Worm (Caenorhabditis elegans) whole organism, late embryonic: Measurements from ENCODE around the gene fbxa-39.

Experiments
- F13H6.1 ChIP-seq: sonication (generic microtip); optimal IDR thresholded peaks from 2 replicates; lab custom pipeline; 2016; ENCODE audit warnings: missing genetic modification characterization, missing compliant biosample characterization
- K02D7.2 ChIP-seq: sonication (generic microtip); optimal IDR thresholded peaks from 2 replicates; lab custom pipeline; 2017; ENCODE audit warnings: mild to moderate bottlenecking, missing genetic modification characterization, missing compliant biosample characterization
- Y22D7AL.16 ChIP-seq: sonication (generic microtip); optimal IDR thresholded peaks from 2 replicates; lab custom pipeline; 2016; ENCODE audit warnings: missing genetic modification characterization, missing compliant biosample characterization
- ahr-1 ChIP-seq: sonication (generic microtip); optimal IDR thresholded peaks from 2 replicates; lab custom pipeline; 2016; ENCODE audit warnings: missing genetic modification characterization, missing compliant biosample characterization
- ama-1 ChIP-seq: fragments of 150-350 bp; optimal IDR thresholded peaks from 2 replicates; lab custom pipeline; 2014
- ceh-14 ChIP-seq: sonication (generic microtip); optimal IDR thresholded peaks from 2 replicates; lab custom pipeline; 2016; ENCODE audit warnings: missing genotype, missing genetic modification characterization, missing compliant biosample characterization
- ceh-22 ChIP-seq: sonication (generic microtip); optimal IDR thresholded peaks from 2 replicates; lab custom pipeline; 2017; ENCODE audit warnings: missing biosample characterization, missing genetic modification characterization
- ceh-24 ChIP-seq: sonication (generic microtip); optimal IDR thresholded peaks from 2 replicates; lab custom pipeline; 2016; ENCODE audit warnings: mild to moderate bottlenecking, missing genetic modification characterization, missing compliant biosample characterization
- ceh-31 ChIP-seq: sonication (generic microtip); optimal IDR thresholded peaks from 2 replicates; lab custom pipeline; 2016; ENCODE audit warnings: missing genetic modification characterization, missing compliant biosample characterization
- ceh-45 ChIP-seq: fragments of 200-800 bp; sonication (Bioruptor generic); IDR thresholded peaks from 2 replicates; pipeline ENCODE4 v1.3.6; 2022; ENCODE audit warnings: missing genetic modification reagents, missing genetic modification characterization, missing compliant biosample characterization
- ceh-6 ChIP-seq: fragments of 200-800 bp; sonication (Bioruptor generic); optimal IDR thresholded peaks from 2 replicates; lab custom pipeline; 2018; ENCODE audit warnings: mild to moderate bottlenecking, missing genetic modification characterization, missing compliant biosample characterization
- che-1 ChIP-seq: sonication (generic microtip); optimal IDR thresholded peaks from 2 replicates; lab custom pipeline; 2016; ENCODE audit warnings: mild to moderate bottlenecking, missing genetic modification characterization, missing compliant biosample characterization
- elt-2 ChIP-seq: sonication (generic microtip); optimal IDR thresholded peaks from 2 replicates; lab custom pipeline; 2016; ENCODE audit warnings: missing genetic modification reagents, missing genetic modification characterization, missing compliant biosample characterization
- elt-4 ChIP-seq: sonication (generic microtip); optimal IDR thresholded peaks from 2 replicates; lab custom pipeline; 2016; ENCODE audit warnings: missing genetic modification characterization, missing compliant biosample characterization
- fax-1 ChIP-seq: sonication (generic microtip); optimal IDR thresholded peaks from 2 replicates; lab custom pipeline; 2016; ENCODE audit warnings: missing genotype, missing genetic modification characterization, missing compliant biosample characterization
- fkh-10 ChIP-seq: fragments of 150-350 bp; optimal IDR thresholded peaks from 2 replicates; lab custom pipeline; 2014; ENCODE audit warnings: missing biosample characterization, missing genetic modification reagents, missing genetic modification characterization
- fkh-6 ChIP-seq: sonication (generic microtip); optimal IDR thresholded peaks from 2 replicates; lab custom pipeline; 2016; ENCODE audit warnings: missing genetic modification characterization, missing compliant biosample characterization
- hlh-6 ChIP-seq: sonication (generic microtip); optimal IDR thresholded peaks from 2 replicates; lab custom pipeline; 2016; ENCODE audit warnings: missing genotype, missing genetic modification characterization, missing compliant biosample characterization
- hlh-8 ChIP-seq: sonication (generic microtip); optimal IDR thresholded peaks from 2 replicates; lab custom pipeline; 2016; ENCODE audit warnings: missing genotype, missing genetic modification characterization, missing compliant biosample characterization
- madf-2 ChIP-seq: sonication (generic microtip); optimal IDR thresholded peaks from 2 replicates; lab custom pipeline; 2017; ENCODE audit warnings: missing genetic modification characterization, missing compliant biosample characterization
- nhr-11 ChIP-seq: fragments of 150-350 bp; optimal IDR thresholded peaks from 2 replicates; lab custom pipeline; 2014; ENCODE audit warnings: missing biosample characterization, missing genetic modification characterization
- nhr-232 ChIP-seq: sonication (generic microtip); optimal IDR thresholded peaks from 2 replicates; lab custom pipeline; 2016; ENCODE audit warnings: missing genetic modification characterization, missing compliant biosample characterization
- odd-2 ChIP-seq: sonication (generic microtip); optimal IDR thresholded peaks from 2 replicates; lab custom pipeline; 2017; ENCODE audit warnings: antibody characterized with exemption, mild to moderate bottlenecking, missing genetic modification characterization, missing compliant biosample characterization
- pag-3 ChIP-seq: sonication (generic microtip); optimal IDR thresholded peaks from 2 replicates; lab custom pipeline; 2016; ENCODE audit warnings: missing compliant biosample characterization, missing genetic modification characterization, borderline replicate concordance
- pat-9 ChIP-seq: fragments of 200-800 bp; sonication (Bioruptor generic); optimal IDR thresholded peaks from 2 replicates; lab custom pipeline; 2018; ENCODE audit warnings: mild to moderate bottlenecking, missing genetic modification characterization, moderate library complexity, missing compliant biosample characterization
- pax-1 ChIP-seq: fragments of 150-350 bp; optimal IDR thresholded peaks from 2 replicates; lab custom pipeline; 2014; ENCODE audit warnings: missing biosample characterization, missing genetic modification characterization
- pqm-1 ChIP-seq: sonication (generic microtip); optimal IDR thresholded peaks from 2 replicates; lab custom pipeline; 2016; ENCODE audit warnings: missing genetic modification characterization, missing compliant biosample characterization
- pros-1 ChIP-seq: fragments of 150-350 bp; optimal IDR thresholded peaks from 2 replicates; lab custom pipeline; 2014; ENCODE audit warnings: missing biosample characterization, missing genetic modification reagents, missing genetic modification characterization
- ref-2 ChIP-seq: sonication (generic microtip); optimal IDR thresholded peaks from 2 replicates; lab custom pipeline; 2016; ENCODE audit warnings: missing genetic modification characterization, missing compliant biosample characterization
- sdc-2 ChIP-seq: sonication (generic microtip); optimal IDR thresholded peaks from 2 replicates; lab custom pipeline; 2016; ENCODE audit warnings: missing genotype, missing genetic modification characterization, missing compliant biosample characterization
- sox-2 ChIP-seq: fragments of 200-800 bp; sonication (Bioruptor generic); IDR thresholded peaks from 2 replicates; pipeline ENCODE4 v1.3.6; 2022; ENCODE audit warnings: missing genetic modification reagents, missing genetic modification characterization, missing compliant biosample characterization
- sox-4 ChIP-seq: sonication (generic microtip); optimal IDR thresholded peaks from 2 replicates; lab custom pipeline; 2017; ENCODE audit warnings: mild to moderate bottlenecking, missing genetic modification characterization, inconsistent platforms, missing compliant biosample characterization
- tbx-2 ChIP-seq: sonication (generic microtip); optimal IDR thresholded peaks from 2 replicates; lab custom pipeline; 2016; ENCODE audit warnings: missing genetic modification characterization, missing compliant biosample characterization
- ttx-3 ChIP-seq: sonication (generic microtip); optimal IDR thresholded peaks from 2 replicates; lab custom pipeline; 2016; ENCODE audit warnings: missing genetic modification reagents, missing genetic modification characterization, missing compliant biosample characterization
- unc-3 ChIP-seq, 2 experiments: fragments of 200-800 bp in 1 of 2; sonication (Bioruptor generic) in 1 of 2; sonication (generic microtip) in 1 of 2; conservative IDR thresholded peaks in 1 of 2; optimal IDR thresholded peaks in 1 of 2; 2 replicates each; pipeline versions ENCODE4 v1.3.6 to Lab custom; 2016 to 2022; ENCODE audit warnings: missing compliant biosample characterization in 2 of 2, missing genetic modification characterization in 2 of 2, missing genetic modification reagents in 1 of 2
- unc-42 ChIP-seq: sonication (generic microtip); optimal IDR thresholded peaks from 2 replicates; lab custom pipeline; 2016; ENCODE audit warnings: missing genotype, missing genetic modification characterization, missing compliant biosample characterization
- unc-86 ChIP-seq: sonication (generic microtip); optimal IDR thresholded peaks from 2 replicates; lab custom pipeline; 2016; ENCODE audit warnings: missing genetic modification characterization, missing compliant biosample characterization
- ztf-16 ChIP-seq: sonication (generic microtip); optimal IDR thresholded peaks from 2 replicates; lab custom pipeline; 2017; ENCODE audit warnings: missing genetic modification characterization, missing compliant biosample characterization

fbxa-39 gene

ce11 chrIII:2243617-2244016 is 29.2 kb upstream of the fbxa-39 start:
- no peak for TF ChIP-seq ama-1
- TF ChIP-seq sox-4 (tag; lab: Kevin White, UChicago) = no peak
- TF ChIP-seq pqm-1 (tag; lab: Kevin White, UChicago) = no peak
- no peak for TF ChIP-seq K02D7.2 (tag; lab: Kevin White, UChicago)
- TF ChIP-seq ceh-14 = no peak
- no peak for TF ChIP-seq fkh-6 (tag; lab: Kevin White, UChicago)
- no peak for TF ChIP-seq che-1 (tag; lab: Kevin White, UChicago)
- TF ChIP-seq pag-3 (tag; lab: Kevin White, UChicago) = no peak

- no peak for TF ChIP-seq fkh-10 (GFP tag; lab: Kevin White, UChicago)
- TF ChIP-seq pax-1 (tag; lab: Kevin White, UChicago) = no peak
- TF ChIP-seq che-1 (tag; lab: Kevin White, UChicago) = no peak
- TF ChIP-seq tbx-2 (tag; lab: Kevin White, UChicago) = no peak
- no peak for TF ChIP-seq ceh-6
- TF ChIP-seq ahr-1 (tag; lab: Kevin White, UChicago) = no peak
- TF ChIP-seq sox-2 = no peak
- TF ChIP-seq sox-4 (tag; lab: Kevin White, UChicago) = no peak
- no peak for TF ChIP-seq ttx-3 (tag; lab: Kevin White, UChicago)
- TF ChIP-seq hlh-6 (tag; lab: Kevin White, UChicago) = no peak
- TF ChIP-seq pat-9 (tag; lab: Kevin White, UChicago) = no peak
- no peak for TF ChIP-seq pqm-1 (tag; lab: Kevin White, UChicago)
- TF ChIP-seq hlh-8 = no peak
- no peak for TF ChIP-seq fax-1 (tag; lab: Kevin White, UChicago)
- TF ChIP-seq ceh-31 (tag; lab: Kevin White, UChicago) = no peak
Measured at ce11 chrIII:2245727-2246126, 27.1 kb upstream of the fbxa-39 start, which contains the start of gene srd-67. srd-67 (minus strand) TSS chrIII:2245827.

- TF ChIP-seq nhr-232 = no peak
- TF ChIP-seq sox-4 (tag; lab: Kevin White, UChicago) = no peak
- TF ChIP-seq unc-86 (tag; lab: Kevin White, UChicago) = no peak
- TF ChIP-seq ceh-24 = no peak
- TF ChIP-seq madf-2 (tag; lab: Kevin White, UChicago) = no peak
- TF ChIP-seq pax-1 (tag; lab: Kevin White, UChicago) = no peak
- no peak for TF ChIP-seq sdc-2 (tag; lab: Kevin White, UChicago)
- TF ChIP-seq ref-2 (tag; lab: Kevin White, UChicago) = no peak
- no peak for TF ChIP-seq ztf-16 (tag; lab: Kevin White, UChicago)
- TF ChIP-seq elt-4 (tag; lab: Kevin White, UChicago) = no peak
- TF ChIP-seq odd-2 (tag; lab: Kevin White, UChicago) = no peak
- TF ChIP-seq pros-1 = no peak
- TF ChIP-seq nhr-11 (tag; lab: Kevin White, UChicago) = no peak
- TF ChIP-seq unc-3 (GFP tag; conservative IDR thresholded peaks at IDR 0.05; lab: Robert Waterston, UW) = no peak
- no peak for TF ChIP-seq unc-3 (tag; optimal IDR thresholded peaks at IDR 0.05; lab: Kevin White, UChicago)
- TF ChIP-seq unc-42 (tag; lab: Kevin White, UChicago) = no peak
- no peak for TF ChIP-seq ceh-22 (tag; lab: Kevin White, UChicago)
- TF ChIP-seq pag-3 (tag; lab: Kevin White, UChicago) = no peak
- TF ChIP-seq F13H6.1 = no peak
- TF ChIP-seq ceh-45 (GFP tag; lab: Robert Waterston, UW) = no peak
- no peak for TF ChIP-seq Y22D7AL.16 (tag; lab: Kevin White, UChicago)
Measured at ce11 chrIII:2251348-2251747, 21.5 kb upstream of the fbxa-39 start, which contains the start of gene fbxa-7. fbxa-7 (minus strand) TSS chrIII:2251448.

- TF ChIP-seq fax-1 (tag; lab: Kevin White, UChicago) = no peak
- peak; percentile 53 for TF ChIP-seq elt-2 (tag; lab: Kevin White, UChicago)
Measured at ce11 chrIII:2253027-2253499, 19.8 kb upstream of the fbxa-39 start, which contains the start of gene fbxa-73. fbxa-73 (plus strand) TSS chrIII:2253449.
